Worm (Caenorhabditis elegans) whole organism, L4/young adult: ENCODE measurements around the gene moc-6.
A peak's percentile ranks its signal among the peaks of the same experiment; 100 is the strongest.

Source experiments
- W03F9.2 ChIP-seq: fragments of 150-350 bp; optimal IDR thresholded peaks from 2 replicates; lab custom pipeline; 2014; ENCODE audit warnings: missing biosample characterization, missing genetic modification characterization
- dao-5 ChIP-seq: sonication (generic microtip); optimal IDR thresholded peaks from 2 replicates; lab custom pipeline; 2016; ENCODE audit warnings: missing genotype, missing genetic modification characterization, moderate library complexity, missing compliant biosample characterization
- him-1 ChIP-seq: sonication (generic microtip); optimal IDR thresholded peaks from 2 replicates; lab custom pipeline; 2016; ENCODE audit warnings: missing genotype, missing genetic modification reagents, missing genetic modification characterization, missing compliant biosample characterization

Gene moc-6

ce11 chrIII:5196298-5197045, 682 bp downstream of the moc-6 start:
- TF ChIP-seq dao-5 (tag; lab: Kevin White, UChicago), result no peak
- TF ChIP-seq him-1 (tag; lab: Kevin White, UChicago), result no peak
- no peak for TF ChIP-seq W03F9.2 (tag; lab: Kevin White, UChicago)

- no peak for TF ChIP-seq dao-5 (tag; lab: Kevin White, UChicago)
- no peak for TF ChIP-seq him-1 (tag; lab: Kevin White, UChicago)
- TF ChIP-seq W03F9.2 (tag; lab: Kevin White, UChicago), result no peak
Measured at ce11 chrIII:5199577-5199976, 3.8 kb downstream of the moc-6 start, which contains the start of gene emb-8. Gene emb-8, minus strand, starts transcription at chrIII:5199677.

- TF ChIP-seq him-1 (tag; lab: Kevin White, UChicago), result no peak
- no peak for TF ChIP-seq dao-5 (tag; lab: Kevin White, UChicago)
- TF ChIP-seq W03F9.2 (tag; lab: Kevin White, UChicago), result no peak
Measured at ce11 chrIII:5200349-5200748, 4.6 kb downstream of the moc-6 start.

- TF ChIP-seq W03F9.2 (tag; lab: Kevin White, UChicago) (no peak), dao-5 (tag; lab: Kevin White, UChicago) (no peak), him-1 (tag; lab: Kevin White, UChicago) (no peak)
Measured at ce11 chrIII:5201267-5201666, 5.5 kb downstream of the moc-6 start.

ce11 chrIII:5202641-5203040, 6.9 kb downstream of the moc-6 start:
- TF ChIP-seq him-1 (tag; lab: Kevin White, UChicago) (no peak), dao-5 (tag; lab: Kevin White, UChicago) (no peak), W03F9.2 (tag; lab: Kevin White, UChicago) (peak; percentile 46)

ce11 chrIII:5203310-5203709, 7.5 kb downstream of the moc-6 start:
- TF ChIP-seq W03F9.2 (tag; lab: Kevin White, UChicago) (peak; percentile 8), him-1 (tag; lab: Kevin White, UChicago) (no peak)

- TF ChIP-seq dao-5 (tag; lab: Kevin White, UChicago) (no peak), W03F9.2 (tag; lab: Kevin White, UChicago) (no peak), him-1 (tag; lab: Kevin White, UChicago) (no peak)
Measured at ce11 chrIII:5206861-5207414, 11.1 kb downstream of the moc-6 start, which contains the start of gene morc-1. Gene morc-1, minus strand, starts transcription at chrIII:5206911.

- TF ChIP-seq dao-5 (tag; lab: Kevin White, UChicago), result no peak
- TF ChIP-seq W03F9.2 (tag; lab: Kevin White, UChicago), result no peak
- TF ChIP-seq him-1 (tag; lab: Kevin White, UChicago), result no peak
Measured at ce11 chrIII:5208992-5209391, 13.2 kb downstream of the moc-6 start, which contains the start of gene syx-16. Gene syx-16, minus strand, starts transcription at chrIII:5209109.

ce11 chrIII:5210269-5210668, 14.5 kb downstream of the moc-6 start:
- TF ChIP-seq dao-5 (tag; lab: Kevin White, UChicago), result no peak
- TF ChIP-seq W03F9.2 (tag; lab: Kevin White, UChicago), result no peak
- TF ChIP-seq him-1 (tag; lab: Kevin White, UChicago), result no peak

ce11 chrIII:5211137-5211648, 15.4 kb downstream of the moc-6 start:
- TF ChIP-seq dao-5 (tag; lab: Kevin White, UChicago), result peak; percentile 81
- TF ChIP-seq W03F9.2 (tag; lab: Kevin White, UChicago), result peak; percentile 46

- TF ChIP-seq him-1 (tag; lab: Kevin White, UChicago), result no peak
- TF ChIP-seq dao-5 (tag; lab: Kevin White, UChicago), result no peak
- TF ChIP-seq W03F9.2 (tag; lab: Kevin White, UChicago), result no peak
Measured at ce11 chrIII:5214162-5214561, 18.4 kb downstream of the moc-6 start.

ce11 chrIII:5215375-5215774, 19.6 kb downstream of the moc-6 start, which contains the start of gene ZC155.4:
Gene ZC155.4, minus strand, starts transcription at chrIII:5215475.
- TF ChIP-seq him-1 (tag; lab: Kevin White, UChicago) (no peak), dao-5 (tag; lab: Kevin White, UChicago) (no peak), W03F9.2 (tag; lab: Kevin White, UChicago) (no peak)

- TF ChIP-seq W03F9.2 (tag; lab: Kevin White, UChicago), result no peak
- no peak for TF ChIP-seq dao-5 (tag; lab: Kevin White, UChicago)
- no peak for TF ChIP-seq him-1 (tag; lab: Kevin White, UChicago)
Measured at ce11 chrIII:5217511-5217910, 21.7 kb downstream of the moc-6 start, which contains the start of gene cutl-19. Gene cutl-19, minus strand, starts transcription at chrIII:5217611.
